Worm (Caenorhabditis elegans): ENCODE measurements around the gene ceh-10.
A peak's percentile ranks its signal among the peaks of the same experiment; 100 is the strongest.

The ceh-10 gene

DNA sequence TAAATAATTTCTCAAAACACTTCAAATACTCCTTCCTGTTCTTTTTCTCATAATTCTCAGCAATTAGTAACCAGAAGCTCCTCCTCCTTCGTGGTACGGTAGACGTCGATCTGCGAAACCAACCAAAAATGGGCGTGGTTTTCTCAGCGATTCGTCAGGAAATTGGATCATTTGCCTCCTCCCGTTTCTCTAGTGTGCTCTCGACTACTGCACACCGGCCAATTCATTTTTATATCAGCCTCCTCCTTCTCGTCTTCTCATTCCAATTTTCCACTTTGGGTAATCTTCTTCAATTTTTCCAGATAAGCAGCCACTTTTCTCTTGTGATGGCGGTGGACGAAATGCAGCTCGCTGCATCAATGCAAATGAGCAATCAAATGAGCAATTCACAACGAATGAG, at the start of gene ceh-10:
ceh-10 (plus strand) TSS at position 301 of the 400 bp plus-strand sequence.
- no peak for TF ChIP-seq daf-8 (GFP tag; IDR thresholded peaks at IDR 0.05)
- no peak for TF ChIP-seq nhr-111 (GFP tag; optimal IDR thresholded peaks at IDR 0.05)
- no peak for TF ChIP-seq dmd-8 (GFP tag; IDR thresholded peaks at IDR 0.05)
- no peak for TF ChIP-seq snpc-1.2 (GFP tag; IDR thresholded peaks at IDR 0.05)
- TF ChIP-seq fos-1 (tag; optimal IDR thresholded peaks at IDR 0.05) = no peak
- no peak for TF ChIP-seq Y5F2A.4 (GFP tag; optimal IDR thresholded peaks at IDR 0.05)
- TF ChIP-seq lin-1 (GFP tag; IDR thresholded peaks at IDR 0.05) = no peak
- TF ChIP-seq ztf-7 (tag; optimal IDR thresholded peaks at IDR 0.05) = no peak
- no peak for TF ChIP-seq D1046.2 (GFP tag; IDR thresholded peaks at IDR 0.05)

DNA sequence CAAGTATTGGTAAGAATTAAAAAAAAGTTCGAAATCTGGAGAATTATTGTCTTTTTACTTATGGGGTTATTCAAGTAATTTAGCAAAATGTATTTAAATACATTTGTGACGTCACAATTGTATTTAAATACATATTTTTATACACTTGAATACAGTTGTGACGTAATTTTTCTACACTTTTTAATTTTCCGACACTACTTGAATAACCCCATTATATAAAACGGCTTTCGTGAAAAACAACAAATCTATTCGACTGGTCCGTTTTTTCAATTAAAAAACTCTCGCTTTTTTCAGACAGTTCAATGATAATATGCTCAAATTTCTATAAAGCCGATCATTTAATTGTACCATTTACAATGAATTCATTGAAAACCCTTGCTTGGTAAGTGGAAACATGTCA, 48.3 kb upstream of the ceh-10 start:
- TF ChIP-seq nhr-6 (tag; optimal IDR thresholded peaks at IDR 0.05) = no peak
- no peak for TF ChIP-seq ztf-7 (tag; optimal IDR thresholded peaks at IDR 0.05)
- no peak for TF ChIP-seq T20F7.1 (GFP tag; optimal IDR thresholded peaks at IDR 0.05)
- TF ChIP-seq zfp-2 (tag; optimal IDR thresholded peaks at IDR 0.05) = no peak
- TF ChIP-seq nhr-41 (GFP tag; IDR thresholded peaks at IDR 0.05) = no peak
- no peak for TF ChIP-seq unc-62 (GFP tag; optimal IDR thresholded peaks at IDR 0.05 in 1 of 2)
- no peak for TF ChIP-seq unc-62 (tag; optimal IDR thresholded peaks at IDR 0.05)
- no peak for TF ChIP-seq lsy-2 (tag; optimal IDR thresholded peaks at IDR 0.05)
- TF ChIP-seq ceh-32 (tag; optimal IDR thresholded peaks at IDR 0.05; ENCODE audit: poor library complexity) = no peak
- TF ChIP-seq nhr-10 (tag; optimal IDR thresholded peaks at IDR 0.05) = no peak
- no peak for TF ChIP-seq nhr-76 (tag; optimal IDR thresholded peaks at IDR 0.05)
- no peak for TF ChIP-seq mep-1 (tag; optimal IDR thresholded peaks at IDR 0.05)
- no peak for TF ChIP-seq T26A8.4 (GFP tag; IDR thresholded peaks at IDR 0.05)
- no peak for TF ChIP-seq ceh-28 (tag; optimal IDR thresholded peaks at IDR 0.05)
- TF ChIP-seq duxl-1 (tag; optimal IDR thresholded peaks at IDR 0.05; ENCODE audit: poor library complexity) = no peak
- TF ChIP-seq dpl-1 (GFP tag; optimal IDR thresholded peaks at IDR 0.05) = no peak
- TF ChIP-seq hlh-11 (tag; optimal IDR thresholded peaks at IDR 0.05) = no peak
- no peak for TF ChIP-seq ces-1 (GFP tag; optimal IDR thresholded peaks at IDR 0.05)
- no peak for TF ChIP-seq hif-1 (tag; optimal IDR thresholded peaks at IDR 0.05)
- no peak for TF ChIP-seq snpc-4 (tag; optimal IDR thresholded peaks at IDR 0.05)

DNA sequence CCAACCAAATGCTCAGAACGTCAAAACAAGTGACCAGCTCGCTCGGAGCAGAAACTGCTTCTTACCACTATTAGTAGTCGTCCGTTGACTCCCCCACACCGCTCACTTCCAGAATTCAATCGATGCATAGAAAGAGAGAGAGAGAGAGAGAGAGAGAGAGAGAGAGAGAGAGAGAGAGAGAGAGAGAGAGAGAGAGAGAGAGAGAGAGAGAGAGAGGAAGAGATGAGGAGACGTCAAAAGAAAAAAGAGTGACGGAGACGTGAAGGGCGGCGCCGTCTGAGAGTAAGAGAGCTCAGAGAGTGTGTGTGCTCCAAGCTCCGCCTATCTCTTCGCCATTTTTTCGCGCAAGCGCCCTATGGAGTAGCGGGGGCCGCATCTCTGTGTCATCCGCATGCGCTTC, 43.6 kb upstream of the ceh-10 start, which contains the start of gene ida-1:
ida-1 (plus strand) TSS at position 336 of the 400 bp plus-strand sequence.
- TF ChIP-seq nhr-237 (tag; optimal IDR thresholded peaks at IDR 0.05) (no peak), gei-8 (GFP tag; optimal IDR thresholded peaks at IDR 0.05) (no peak), mep-1 (tag; optimal IDR thresholded peaks at IDR 0.05) (peak; percentile 36), mxl-3 (GFP tag; optimal IDR thresholded peaks at IDR 0.05) (no peak), fos-1 (tag; optimal IDR thresholded peaks at IDR 0.05) (no peak), nhr-25 (tag; optimal IDR thresholded peaks at IDR 0.05; ENCODE audit: borderline replicate concordance, insufficient read depth) (no peak), F44E2.7 (GFP tag; IDR thresholded peaks at IDR 0.05) (no peak), hlh-30 (tag; optimal IDR thresholded peaks at IDR 0.05; ENCODE audit: insufficient read depth) (peak; percentile 15), ctbp-1 (GFP tag; IDR thresholded peaks at IDR 0.05) (peak; percentile 64; the same call in 1 of the 2 replicates), nhr-111 (GFP tag; optimal IDR thresholded peaks at IDR 0.05) (no peak), pha-4 (GFP tag; IDR thresholded peaks at IDR 0.05) (peak; percentile 55; the same call in 1 of the 2 replicates), pha-4 (tag; optimal IDR thresholded peaks at IDR 0.05) (no peak), daf-19 (GFP tag; conservative IDR thresholded peaks at IDR 0.05) (no peak), set-16 (GFP tag; IDR thresholded peaks at IDR 0.05) (peak; percentile 90), T20F7.1 (GFP tag; optimal IDR thresholded peaks at IDR 0.05) (no peak), dmd-9 (GFP tag; IDR thresholded peaks at IDR 0.05) (no peak), nhr-10 (tag; optimal IDR thresholded peaks at IDR 0.05) (no peak), unc-39 (tag; optimal IDR thresholded peaks at IDR 0.05) (no peak), spr-3 (GFP tag; optimal IDR thresholded peaks at IDR 0.05) (no peak), ztf-7 (tag; optimal IDR thresholded peaks at IDR 0.05) (no peak), ceh-82 (tag; optimal IDR thresholded peaks at IDR 0.05) (no peak), F49E8.2 (tag; optimal IDR thresholded peaks at IDR 0.05; ENCODE audit: borderline replicate concordance) (no peak), ceh-20 (GFP tag; IDR thresholded peaks at IDR 0.05) (0 out of 2 replicates have a peak, but pooled peaks have one; percentile 42), zfp-2 (tag; optimal IDR thresholded peaks at IDR 0.05) (no peak), dmd-6 (GFP tag; IDR thresholded peaks at IDR 0.05) (0 out of 2 replicates have a peak, but pooled peaks have one; percentile 7), nhr-42 (GFP tag; IDR thresholded peaks at IDR 0.05) (no peak), lsy-2 (tag; optimal IDR thresholded peaks at IDR 0.05) (peak; percentile 31 to 33), aha-1 (tag) (peak; percentile 32), lim-7 (GFP tag; IDR thresholded peaks at IDR 0.05) (no peak)
